Fruit fly (Drosophila melanogaster) whole organism, pupa: Measurements from ENCODE around the gene CG3091.

ENCODE experiments used
- CG10348 ChIP-seq: fragments of 200-800 bp; sonication (Bioruptor generic); IDR thresholded peaks from 2 replicates; pipeline ENCODE4 v1.3.6; 2022; ENCODE audit warnings: missing biosample characterization, missing genetic modification characterization
- CG12605 ChIP-seq: fragments of 200-800 bp; sonication (Bioruptor generic); IDR thresholded peaks from 2 replicates; pipeline ENCODE4 v1.3.6; 2022; ENCODE audit warnings: missing biosample characterization, missing genetic modification characterization
- CG13204 ChIP-seq: fragments of 200-800 bp; sonication (Bioruptor generic); optimal IDR thresholded peaks from 2 replicates; lab custom pipeline; 2018; ENCODE audit warnings: missing biosample characterization, mild to moderate bottlenecking, missing genetic modification characterization, moderate library complexity
- CG14655 ChIP-seq: fragments of 200-800 bp; sonication (Bioruptor generic); optimal IDR thresholded peaks from 3 replicates; lab custom pipeline; 2017; ENCODE audit warnings: mild to moderate bottlenecking, missing biosample characterization, missing genetic modification reagents, missing genetic modification characterization
- CG15710 ChIP-seq: fragments of 200-800 bp; sonication (Bioruptor generic); optimal IDR thresholded peaks from 2 replicates; lab custom pipeline; 2018; ENCODE audit warnings: missing biosample characterization, mild to moderate bottlenecking, missing genetic modification characterization, moderate library complexity
- CG17806 ChIP-seq: fragments of 200-800 bp; sonication (Bioruptor generic); optimal IDR thresholded peaks from 2 replicates; lab custom pipeline; 2018; ENCODE audit warnings: missing biosample characterization, mild to moderate bottlenecking, missing genetic modification characterization, moderate library complexity
- CG32121 ChIP-seq: fragments of 200-800 bp; sonication (Bioruptor generic); IDR thresholded peaks from 2 replicates; pipeline ENCODE4 v1.3.6; 2022; ENCODE audit warnings: missing biosample characterization, missing genetic modification characterization
- CG34367 ChIP-seq: fragments of 200-800 bp; sonication (Bioruptor generic); optimal IDR thresholded peaks from 2 replicates; lab custom pipeline; 2018; ENCODE audit warnings: missing biosample characterization, mild to moderate bottlenecking, missing genetic modification characterization
- CG4496 ChIP-seq: fragments of 200-800 bp; sonication (Bioruptor generic); IDR thresholded peaks from 3 replicates; pipeline ENCODE4 v1.3.6; 2022; ENCODE audit warnings: missing biosample characterization, missing genetic modification characterization
- CG8159 ChIP-seq: fragments of 200-800 bp; sonication (Bioruptor generic); optimal IDR thresholded peaks from 3 replicates; lab custom pipeline; 2018; ENCODE audit warnings: missing biosample characterization, mild to moderate bottlenecking, missing genetic modification characterization, moderate library complexity
- CG8301 ChIP-seq: fragments of 200-800 bp; sonication (Bioruptor generic); optimal IDR thresholded peaks from 2 replicates; lab custom pipeline; 2018; ENCODE audit warnings: missing biosample characterization, mild to moderate bottlenecking, missing genetic modification characterization
- CG9948 ChIP-seq: fragments of 200-800 bp; sonication (Bioruptor generic); optimal IDR thresholded peaks from 2 replicates; lab custom pipeline; 2018; ENCODE audit warnings: missing biosample characterization, mild to moderate bottlenecking, missing genetic modification characterization, moderate library complexity
- D1 ChIP-seq: fragments of 200-800 bp; sonication (Bioruptor generic); optimal IDR thresholded peaks from 2 replicates; lab custom pipeline; 2018; ENCODE audit warnings: missing biosample characterization, mild to moderate bottlenecking, missing genetic modification characterization, moderate library complexity
- EcR ChIP-seq: fragments of 200-800 bp; sonication (Bioruptor generic); optimal IDR thresholded peaks from 3 replicates; lab custom pipeline; 2019; ENCODE audit warnings: missing biosample characterization, missing genetic modification characterization, mild to moderate bottlenecking, moderate library complexity, missing genetic modification reagents
- Ets98B ChIP-seq: fragments of 200-800 bp; sonication (Bioruptor generic); IDR thresholded peaks from 2 replicates; pipeline ENCODE4 v1.3.6; 2022; ENCODE audit warnings: missing biosample characterization, missing genetic modification characterization
- Pif1A ChIP-seq: fragments of 200-800 bp; sonication (Bioruptor generic); optimal IDR thresholded peaks from 3 replicates; lab custom pipeline; 2016; ENCODE audit warnings: missing biosample characterization, missing genetic modification characterization
- Pif1B ChIP-seq: fragments of 200-800 bp; sonication (Bioruptor generic); optimal IDR thresholded peaks from 3 replicates; lab custom pipeline; 2016; ENCODE audit warnings: missing biosample characterization, missing genetic modification characterization
- Snoo ChIP-seq: fragments of 200-800 bp; sonication (Bioruptor generic); optimal IDR thresholded peaks from 3 replicates; lab custom pipeline; 2017; ENCODE audit warnings: missing biosample characterization, mild to moderate bottlenecking, missing genetic modification characterization, inconsistent platforms
- fd96Ca ChIP-seq: fragments of 200-800 bp; sonication (Bioruptor generic); IDR thresholded peaks from 3 replicates; pipeline ENCODE4 v1.3.6; 2022; ENCODE audit warnings: missing biosample characterization, missing genetic modification characterization
- gl ChIP-seq: fragments of 200-800 bp; sonication (Bioruptor generic); optimal IDR thresholded peaks from 2 replicates; lab custom pipeline; 2018; ENCODE audit warnings: missing biosample characterization, mild to moderate bottlenecking, missing genetic modification characterization
- rn ChIP-seq: fragments of 200-800 bp; sonication (Bioruptor generic); IDR thresholded peaks from 2 replicates; pipeline ENCODE4 v1.3.6; 2022; ENCODE audit warnings: missing biosample characterization, missing genetic modification characterization

Gene CG3091

DNA sequence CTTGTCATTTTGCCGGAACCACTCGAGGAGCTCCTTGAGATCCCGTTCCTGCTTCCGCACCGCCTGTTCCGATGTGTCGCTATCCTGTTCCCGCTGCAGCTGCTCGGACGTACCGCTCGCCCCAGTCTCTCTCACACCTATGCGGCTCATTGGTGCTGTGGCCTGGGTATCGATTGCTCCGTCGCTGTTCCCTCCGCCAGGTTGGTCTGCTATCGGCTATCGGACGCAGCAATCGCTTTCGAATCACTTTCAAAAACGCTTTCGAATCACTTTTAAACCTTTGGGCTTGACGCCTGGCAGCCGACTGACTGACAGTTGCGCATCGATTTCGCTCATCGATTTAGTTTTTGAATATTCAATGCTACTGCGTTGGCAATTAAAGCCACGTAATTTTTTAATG, 2.3 kb downstream of the CG3091 start, which contains the start of gene CG3191:
CG3191 (minus strand) TSS at position 306 of the 400 bp plus-strand sequence.
- TF ChIP-seq CG34367 (tag; lab: Kevin White, UChicago) (no peak), CG4496 (GFP tag; lab: Robert Waterston, UW) (0 out of 3 replicates have a peak, but pooled peaks have one; percentile 21)

DNA sequence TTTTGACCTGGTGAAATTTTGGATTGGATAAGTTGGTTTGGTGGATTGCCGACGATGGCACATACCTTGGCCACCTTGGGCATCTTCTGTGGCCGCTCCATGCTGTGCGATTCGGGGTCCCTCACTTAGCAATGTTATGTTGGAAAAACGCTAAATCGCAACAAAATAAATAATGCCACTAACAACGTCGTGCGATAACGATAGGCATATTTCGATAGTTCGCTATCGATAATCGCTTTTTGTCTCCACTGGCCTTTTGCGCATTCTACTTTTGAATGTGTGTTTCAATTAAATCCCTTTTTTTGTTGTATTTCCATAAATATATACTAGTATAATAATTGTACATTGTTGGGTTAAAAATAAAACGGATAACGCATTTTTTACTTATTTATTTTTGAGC, 4.2 kb downstream of the CG3091 start, which contains the start of gene crn:
crn (minus strand) TSS at position 221 of the 400 bp plus-strand sequence.
- TF ChIP-seq CG32121 (GFP tag; lab: Robert Waterston, UW): no peak
- TF ChIP-seq CG14655 (GFP tag; lab: Kevin White, UChicago): no peak
- no peak for TF ChIP-seq rn (GFP tag; lab: Robert Waterston, UW)
- TF ChIP-seq CG13204 (GFP tag; lab: Kevin White, UChicago): no peak
- TF ChIP-seq CG17806 (tag; lab: Kevin White, UChicago): no peak
- no peak for TF ChIP-seq Ets98B (GFP tag; lab: Robert Waterston, UW)
- TF ChIP-seq, all 21 proteins: peak for 0

DNA sequence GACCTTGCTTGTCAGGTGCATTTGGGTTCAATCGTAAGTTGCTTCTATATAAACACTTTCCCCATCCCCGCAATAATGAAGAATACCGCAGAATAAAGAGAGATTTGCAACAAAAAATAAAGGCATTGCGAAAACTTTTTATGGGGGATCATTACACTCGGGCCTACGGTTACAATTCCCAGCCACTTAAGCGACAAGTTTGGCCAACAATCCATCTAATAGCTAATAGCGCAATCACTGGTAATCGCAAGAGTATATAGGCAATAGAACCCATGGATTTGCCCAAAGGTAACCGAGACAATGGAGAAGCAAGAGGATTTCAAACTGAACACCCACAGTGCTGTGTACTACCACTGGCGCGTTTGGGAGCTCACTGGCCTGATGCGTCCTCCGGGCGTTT, 8.1 kb downstream of the CG3091 start, which contains the start of gene Or2a:
Or2a (plus strand) TSS at position 301 of the 400 bp plus-strand sequence.
- TF ChIP-seq Pif1B: no peak
- TF ChIP-seq CG34367 (tag; lab: Kevin White, UChicago): no peak
- TF ChIP-seq CG4496 (GFP tag; lab: Robert Waterston, UW): no peak
- no peak for TF ChIP-seq CG8159 (tag; lab: Kevin White, UChicago)
- no peak for TF ChIP-seq fd96Ca (GFP tag; lab: Robert Waterston, UW)
- TF ChIP-seq CG8301 (tag; lab: Kevin White, UChicago): no peak
- TF ChIP-seq Ets98B (GFP tag; lab: Robert Waterston, UW): no peak
- TF ChIP-seq CG14655 (GFP tag; lab: Kevin White, UChicago): no peak
- no peak for TF ChIP-seq gl
- no peak for TF ChIP-seq CG9948 (tag; lab: Kevin White, UChicago)
- TF ChIP-seq CG17806 (tag; lab: Kevin White, UChicago): no peak
- no peak for TF ChIP-seq Pif1A (GFP tag; lab: Kevin White, UChicago)
- TF ChIP-seq CG10348 (GFP tag; lab: Robert Waterston, UW): no peak
- TF ChIP-seq CG12605 (GFP tag; lab: Robert Waterston, UW): no peak
- TF ChIP-seq D1 (tag; lab: Kevin White, UChicago): no peak
- TF ChIP-seq Snoo (tag; lab: Kevin White, UChicago): no peak
- no peak for TF ChIP-seq EcR (GFP tag; lab: Kevin White, UChicago)
- TF ChIP-seq CG15710 (tag; lab: Kevin White, UChicago): no peak
- TF ChIP-seq CG32121 (GFP tag; lab: Robert Waterston, UW): no peak
- no peak for TF ChIP-seq CG13204 (GFP tag; lab: Kevin White, UChicago)

DNA sequence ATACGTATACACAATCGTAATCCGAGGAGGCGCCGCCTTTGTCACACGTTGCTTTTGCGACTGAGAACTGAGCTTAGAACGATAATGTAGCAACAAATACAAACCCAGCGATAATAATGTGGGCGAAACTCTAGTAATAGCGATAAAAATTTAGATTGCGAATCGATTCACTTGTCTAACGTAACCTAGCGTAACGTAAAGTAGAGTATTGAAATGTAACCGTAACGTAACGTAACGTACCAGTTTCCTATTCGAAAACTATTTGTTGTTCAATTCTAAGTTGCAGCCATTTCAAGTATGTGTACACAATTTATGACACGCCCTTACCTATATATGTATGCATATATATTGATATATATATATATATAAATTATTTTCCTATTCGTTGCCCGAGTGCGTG, 9.2 kb downstream of the CG3091 start:
- TF ChIP-seq CG12605 (GFP tag; lab: Robert Waterston, UW) (no peak), CG8301 (tag; lab: Kevin White, UChicago) (no peak), gl (no peak), Pif1A (GFP tag; lab: Kevin White, UChicago) (no peak), CG17806 (tag; lab: Kevin White, UChicago) (no peak), CG10348 (GFP tag; lab: Robert Waterston, UW) (no peak), EcR (GFP tag; lab: Kevin White, UChicago) (no peak), CG34367 (tag; lab: Kevin White, UChicago) (no peak), Pif1B (no peak), CG15710 (tag; lab: Kevin White, UChicago) (no peak), fd96Ca (GFP tag; lab: Robert Waterston, UW) (no peak), CG32121 (GFP tag; lab: Robert Waterston, UW) (no peak), CG14655 (GFP tag; lab: Kevin White, UChicago) (no peak), D1 (tag; lab: Kevin White, UChicago) (no peak), CG8159 (tag; lab: Kevin White, UChicago) (no peak), Ets98B (GFP tag; lab: Robert Waterston, UW) (no peak), rn (GFP tag; lab: Robert Waterston, UW) (no peak), CG4496 (GFP tag; lab: Robert Waterston, UW) (no peak), Snoo (tag; lab: Kevin White, UChicago) (no peak)
- TF ChIP-seq, all 21 proteins: peak for 0

DNA sequence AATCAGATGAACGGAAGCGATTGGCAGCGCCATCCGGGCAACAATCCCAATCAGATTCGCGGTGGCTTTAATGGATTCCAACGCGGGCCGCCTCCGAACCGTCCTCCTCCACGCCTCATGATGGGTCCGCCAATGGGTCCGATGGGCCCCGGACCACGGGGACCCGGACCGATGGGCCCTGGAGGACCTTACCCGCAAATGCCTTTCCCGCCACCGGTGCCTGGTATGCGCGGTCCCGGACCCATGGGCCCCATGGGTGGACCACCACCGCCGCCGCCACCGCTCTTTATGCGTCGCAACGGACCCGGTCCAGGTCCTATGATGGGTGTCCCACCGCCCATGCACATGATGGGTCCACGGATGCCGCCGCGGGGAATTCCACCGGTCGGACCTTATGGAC, 11.1 kb downstream of the CG3091 start:
- no peak for TF ChIP-seq CG8301 (tag; lab: Kevin White, UChicago)
- no peak for TF ChIP-seq gl
- TF ChIP-seq CG32121 (GFP tag; lab: Robert Waterston, UW): no peak
- TF ChIP-seq fd96Ca (GFP tag; lab: Robert Waterston, UW): no peak
- no peak for TF ChIP-seq CG13204 (GFP tag; lab: Kevin White, UChicago)
- no peak for TF ChIP-seq Snoo (tag; lab: Kevin White, UChicago)
- TF ChIP-seq CG34367 (tag; lab: Kevin White, UChicago): no peak
- no peak for TF ChIP-seq CG10348 (GFP tag; lab: Robert Waterston, UW)
- no peak for TF ChIP-seq EcR (GFP tag; lab: Kevin White, UChicago)
- no peak for TF ChIP-seq CG17806 (tag; lab: Kevin White, UChicago)
- TF ChIP-seq CG14655 (GFP tag; lab: Kevin White, UChicago): no peak
- no peak for TF ChIP-seq CG12605 (GFP tag; lab: Robert Waterston, UW)
- no peak for TF ChIP-seq CG8159 (tag; lab: Kevin White, UChicago)
- no peak for TF ChIP-seq Pif1B
- TF ChIP-seq D1 (tag; lab: Kevin White, UChicago): no peak
- TF ChIP-seq Pif1A (GFP tag; lab: Kevin White, UChicago): no peak
- TF ChIP-seq CG9948 (tag; lab: Kevin White, UChicago): no peak
- TF ChIP-seq, all 21 proteins: peak for 0
